Worm (Caenorhabditis elegans) whole organism, L4/young adult: ENCODE data around the gene Y75B8A.31.

Experiments
- W03F9.2 ChIP-seq: fragments of 150-350 bp; optimal IDR thresholded peaks from 2 replicates; lab custom pipeline; 2014; ENCODE audit warnings: missing biosample characterization, missing genetic modification characterization
- dao-5 ChIP-seq: sonication (generic microtip); optimal IDR thresholded peaks from 2 replicates; lab custom pipeline; 2016; ENCODE audit warnings: missing genotype, missing genetic modification characterization, moderate library complexity, missing compliant biosample characterization

DNA sequence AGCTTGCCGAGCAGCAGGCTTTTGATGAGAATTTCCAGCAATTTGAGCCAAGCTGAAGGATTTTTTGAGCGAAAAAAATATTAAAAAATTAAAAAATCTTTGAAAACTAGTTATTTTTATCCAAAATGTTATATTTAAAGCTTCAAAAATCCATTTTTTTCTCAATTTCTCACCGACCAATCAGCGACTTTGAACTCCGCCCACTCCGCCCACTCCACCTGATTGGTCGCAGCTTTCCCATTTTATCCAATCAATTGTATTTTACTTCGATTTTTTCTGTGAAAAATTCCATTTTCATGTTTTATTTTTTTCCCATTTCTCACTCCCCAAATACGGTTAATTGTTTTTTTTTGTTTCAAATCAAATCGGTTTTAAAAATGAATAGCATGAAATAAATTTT, 6.5 kb upstream of the Y75B8A.31 start:
- TF ChIP-seq W03F9.2 (tag; lab: Kevin White, UChicago): no peak
- TF ChIP-seq dao-5 (tag; lab: Kevin White, UChicago): no peak
